Fruit fly (Drosophila melanogaster): ENCODE measurements around the gene SrpRbeta.

The SrpRbeta gene

DNA sequence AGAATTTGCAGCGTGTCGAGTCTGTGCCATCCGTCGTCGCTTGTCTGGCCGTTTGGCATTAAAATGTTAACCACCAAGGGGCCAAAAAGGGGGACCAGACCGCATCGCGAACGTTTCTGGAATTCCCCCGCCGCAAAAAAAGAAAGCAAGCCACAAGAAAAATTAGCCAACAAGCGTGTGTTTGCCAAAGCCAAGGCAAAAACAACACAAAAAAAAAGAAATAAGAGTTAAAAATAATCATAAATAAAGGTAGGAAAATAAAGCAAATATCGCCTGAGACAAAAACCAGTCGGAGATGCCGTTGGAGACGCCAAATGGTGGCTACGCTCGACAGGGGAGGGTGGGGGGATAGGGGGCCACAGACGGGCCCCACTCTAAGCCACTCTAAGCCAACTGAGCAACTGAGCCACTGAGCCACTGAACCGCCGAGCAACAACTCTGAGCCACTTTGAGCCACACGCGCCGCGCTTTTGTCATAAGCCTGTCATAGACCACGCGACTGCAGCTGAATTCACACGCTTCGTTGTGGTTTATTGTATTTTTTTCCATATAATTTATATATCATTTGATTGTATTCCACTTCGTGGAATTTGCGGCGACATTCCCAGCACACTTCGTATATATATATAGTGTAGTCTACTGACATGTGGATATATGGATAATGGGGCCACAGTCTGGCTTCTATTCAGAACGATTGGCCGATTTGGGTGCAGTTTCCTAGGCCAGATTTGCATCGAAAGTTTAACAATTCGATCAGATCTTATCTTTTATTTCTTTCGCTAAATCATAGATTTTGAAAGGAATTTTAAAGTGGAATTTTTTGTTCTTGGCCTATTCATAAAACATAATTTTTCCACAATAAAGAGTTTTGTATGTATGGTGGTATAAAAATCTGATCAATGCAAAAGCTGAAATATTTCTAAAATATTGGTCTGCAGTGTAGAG lies 26.2 kb downstream of the SrpRbeta start (continued):
- no peak for TF ChIP-seq CG7368 (GFP tag; optimal IDR thresholded peaks at IDR 0.05)
- no peak for TF ChIP-seq CG8319 (GFP tag; optimal IDR thresholded peaks at IDR 0.05)
- TF ChIP-seq fkh (GFP tag; optimal IDR thresholded peaks at IDR 0.05): peak; percentile 43
- no peak for TF ChIP-seq Smox (GFP tag; optimal IDR thresholded peaks at IDR 0.05)
- TF ChIP-seq CG6854 (GFP tag; optimal IDR thresholded peaks at IDR 0.05): no peak
- no peak for TF ChIP-seq CG4318 (GFP tag; optimal IDR thresholded peaks at IDR 0.05)
- TF ChIP-seq CG6792 (GFP tag; optimal IDR thresholded peaks at IDR 0.05): no peak
- TF ChIP-seq Sox102F (GFP tag; optimal IDR thresholded peaks at IDR 0.05): no peak
- TF ChIP-seq Hr39 (GFP tag; optimal IDR thresholded peaks at IDR 0.05): no peak
- TF ChIP-seq CG15336 (GFP tag; IDR thresholded peaks at IDR 0.05): peak; percentile 68
- no peak for TF ChIP-seq CG3919 (GFP tag; optimal IDR thresholded peaks at IDR 0.05)
- no peak for TF ChIP-seq Sox15 (GFP tag; optimal IDR thresholded peaks at IDR 0.05)
- TF ChIP-seq dac (GFP tag; optimal IDR thresholded peaks at IDR 0.05): peak; percentile 33
- no peak for TF ChIP-seq pdm3 (GFP tag; optimal IDR thresholded peaks at IDR 0.05)
- no peak for TF ChIP-seq achi (GFP tag; optimal IDR thresholded peaks at IDR 0.05)
- TF ChIP-seq Lpt (GFP tag; optimal IDR thresholded peaks at IDR 0.05): no peak
- no peak for TF ChIP-seq vri (GFP tag; optimal IDR thresholded peaks at IDR 0.05)
- TF ChIP-seq Eip75B (GFP tag; optimal IDR thresholded peaks at IDR 0.05): no peak
- TF ChIP-seq CG1621 (tag; optimal IDR thresholded peaks at IDR 0.05): no peak
- TF ChIP-seq Hr38 (GFP tag; optimal IDR thresholded peaks at IDR 0.05): no peak
- no peak for TF ChIP-seq CG10631 (GFP tag; optimal IDR thresholded peaks at IDR 0.05)
- no peak for TF ChIP-seq lz (GFP tag; optimal IDR thresholded peaks at IDR 0.05)
- no peak for TF ChIP-seq Eip93F (GFP tag; optimal IDR thresholded peaks at IDR 0.05)
- no peak for TF ChIP-seq OdsH (GFP tag; optimal IDR thresholded peaks at IDR 0.05)
- TF ChIP-seq CG34406 (GFP tag; optimal IDR thresholded peaks at IDR 0.05): no peak
- TF ChIP-seq Hr4 (GFP tag; optimal IDR thresholded peaks at IDR 0.05): no peak
- TF ChIP-seq CG6276 (GFP tag; optimal IDR thresholded peaks at IDR 0.05): peak; percentile 85
- TF ChIP-seq CG8119 (GFP tag; IDR thresholded peaks at IDR 0.05): peak; percentile 72
- peak; percentile 50 for TF ChIP-seq Eip78C (GFP tag)
- TF ChIP-seq CG9139 (GFP tag; optimal IDR thresholded peaks at IDR 0.05): no peak
- no peak for TF ChIP-seq esn (GFP tag; optimal IDR thresholded peaks at IDR 0.05)
- TF ChIP-seq acj6 (GFP tag; optimal IDR thresholded peaks at IDR 0.05): no peak
- TF ChIP-seq dsx (GFP tag; optimal IDR thresholded peaks at IDR 0.05; ENCODE audit: poor library complexity, severe bottlenecking): no peak

- TF ChIP-seq Met (GFP tag; optimal IDR thresholded peaks at IDR 0.05) (peak; percentile 47), ss (GFP tag; optimal IDR thresholded peaks at IDR 0.05) (peak; percentile 82 to 83), vri (GFP tag; optimal IDR thresholded peaks at IDR 0.05) (peak; percentile 86), CG6792 (GFP tag; optimal IDR thresholded peaks at IDR 0.05) (peak; percentile 57), CG8632 (GFP tag; optimal IDR thresholded peaks at IDR 0.05) (peak; percentile 61), pdm3 (GFP tag; optimal IDR thresholded peaks at IDR 0.05) (peak; percentile 41), CG1621 (tag; optimal IDR thresholded peaks at IDR 0.05) (peak; percentile 61), OdsH (GFP tag; optimal IDR thresholded peaks at IDR 0.05) (peak; percentile 41), Gug (GFP tag; IDR thresholded peaks at IDR 0.05) (no peak), Sox102F (GFP tag; optimal IDR thresholded peaks at IDR 0.05) (no peak), Lpt (GFP tag; optimal IDR thresholded peaks at IDR 0.05) (peak; percentile 6), CG9139 (GFP tag; optimal IDR thresholded peaks at IDR 0.05) (peak; percentile 65), fd59A (GFP tag; optimal IDR thresholded peaks at IDR 0.05) (no peak), Hr4 (GFP tag; optimal IDR thresholded peaks at IDR 0.05) (peak; percentile 33), CG16779 (tag; optimal IDR thresholded peaks at IDR 0.05) (peak; percentile 35), topi (GFP tag; optimal IDR thresholded peaks at IDR 0.05) (peak; percentile 12), eg (GFP tag; IDR thresholded peaks at IDR 0.05) (peak; percentile 56), CG34406 (GFP tag; optimal IDR thresholded peaks at IDR 0.05) (peak; percentile 73), Hr39 (GFP tag; optimal IDR thresholded peaks at IDR 0.05) (peak; percentile 10), CG6854 (GFP tag; optimal IDR thresholded peaks at IDR 0.05) (peak; percentile 86), CG11902 (GFP tag; optimal IDR thresholded peaks at IDR 0.05) (peak; percentile 11), Smox (GFP tag; optimal IDR thresholded peaks at IDR 0.05) (peak; percentile 40), CG3032 (tag; optimal IDR thresholded peaks at IDR 0.05) (peak; percentile 46), dac (GFP tag; optimal IDR thresholded peaks at IDR 0.05) (peak; percentile 11), esn (GFP tag; optimal IDR thresholded peaks at IDR 0.05) (peak; percentile 73), Hr38 (GFP tag; optimal IDR thresholded peaks at IDR 0.05) (no peak), Eip78C (GFP tag) (peak; percentile 81), CG4318 (GFP tag; optimal IDR thresholded peaks at IDR 0.05) (peak; percentile 68), Sox15 (GFP tag; optimal IDR thresholded peaks at IDR 0.05) (peak; percentile 45)
These were observed 27.8 kb downstream of the SrpRbeta start for dm6 chr3L:8691891-8692874.

All from whole organism, prepupa.